Worm (Caenorhabditis elegans) whole organism, L3 larva: Measurements from ENCODE around the gene jud-4.

Source experiments
- ZK546.5 ChIP-seq: sonication (generic microtip); optimal IDR thresholded peaks from 2 replicates; lab custom pipeline; 2017; ENCODE audit warnings: missing biosample characterization, missing genetic modification characterization
- ama-1 ChIP-seq: fragments of 150-350 bp; optimal IDR thresholded peaks from 2 replicates; lab custom pipeline; 2018
- ceh-9 ChIP-seq: sonication (generic microtip); optimal IDR thresholded peaks from 2 replicates; lab custom pipeline; 2018; ENCODE audit warnings: missing biosample characterization, missing genetic modification characterization
- egl-27 ChIP-seq: sonication (generic microtip); optimal IDR thresholded peaks from 4 replicates; lab custom pipeline; 2017; ENCODE audit warnings: missing biosample characterization, missing genetic modification reagents, missing genetic modification characterization
- elt-2 ChIP-seq: sonication (generic microtip); optimal IDR thresholded peaks from 2 replicates; lab custom pipeline; 2016; ENCODE audit warnings: missing genetic modification reagents, mild to moderate bottlenecking, missing genetic modification characterization, missing compliant biosample characterization
- nhr-11 ChIP-seq: fragments of 150-350 bp; optimal IDR thresholded peaks from 2 replicates; lab custom pipeline; 2014; ENCODE audit warnings: missing biosample characterization, missing genetic modification characterization
- nhr-12 ChIP-seq: fragments of 150-350 bp; optimal IDR thresholded peaks from 2 replicates; lab custom pipeline; 2014; ENCODE audit warnings: missing biosample characterization, missing genetic modification characterization
- nhr-77 ChIP-seq: fragments of 150-350 bp; optimal IDR thresholded peaks from 2 replicates; lab custom pipeline; 2014; ENCODE audit warnings: missing biosample characterization, missing genetic modification characterization
- pqm-1 ChIP-seq: fragments of 150-350 bp; optimal IDR thresholded peaks from 2 replicates; lab custom pipeline; 2017; ENCODE audit warnings: missing biosample characterization, missing genetic modification characterization, inconsistent platforms
- tbx-2 ChIP-seq: sonication (generic microtip); optimal IDR thresholded peaks from 2 replicates; lab custom pipeline; 2016; ENCODE audit warnings: mild to moderate bottlenecking, missing genetic modification characterization, missing compliant biosample characterization
- unc-39 ChIP-seq: sonication (generic microtip); optimal IDR thresholded peaks from 4 replicates; lab custom pipeline; 2017; ENCODE audit warnings: missing biosample characterization, missing genetic modification characterization
- unc-62 ChIP-seq: fragments of 150-350 bp; sonication (generic microtip); optimal IDR thresholded peaks from 4 replicates; lab custom pipeline; 2014; ENCODE audit warnings: missing biosample characterization, missing genetic modification reagents, missing genetic modification characterization

DNA sequence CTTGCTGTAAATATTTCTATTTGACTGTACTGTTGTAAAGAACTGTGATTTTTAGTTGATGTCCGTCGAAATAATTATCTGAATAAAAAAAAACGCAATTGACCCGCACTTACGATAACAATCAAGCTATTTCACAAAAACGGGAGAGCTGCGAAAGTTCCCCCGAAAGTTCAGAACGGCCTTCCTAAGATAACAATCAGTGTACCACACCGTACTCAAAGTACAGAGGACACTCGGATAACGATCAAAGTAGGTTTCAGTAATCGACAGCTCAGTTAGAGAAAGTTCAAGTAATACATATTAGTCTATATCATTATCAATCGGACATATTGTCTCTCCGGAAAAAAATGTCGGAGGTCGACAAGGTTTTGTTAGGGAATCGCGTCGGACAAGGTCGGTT, 27.1 kb downstream of the jud-4 start:
- TF ChIP-seq ceh-9 (no peak), unc-62 (no peak), ZK546.5 (tag; lab: Kevin White, UChicago) (no peak), tbx-2 (tag; lab: Kevin White, UChicago) (no peak), nhr-77 (tag; lab: Kevin White, UChicago) (no peak), elt-2 (no peak), unc-39 (tag; lab: Kevin White, UChicago) (no peak), ama-1 (lab: Kevin White, UChicago) (no peak), pqm-1 (tag; lab: Kevin White, UChicago) (no peak), nhr-11 (tag; lab: Kevin White, UChicago) (no peak), nhr-12 (no peak), egl-27 (tag; lab: Kevin White, UChicago) (no peak)
